Worm (Caenorhabditis elegans): ENCODE results near the gene C25F6.6.

The C25F6.6 gene

DNA sequence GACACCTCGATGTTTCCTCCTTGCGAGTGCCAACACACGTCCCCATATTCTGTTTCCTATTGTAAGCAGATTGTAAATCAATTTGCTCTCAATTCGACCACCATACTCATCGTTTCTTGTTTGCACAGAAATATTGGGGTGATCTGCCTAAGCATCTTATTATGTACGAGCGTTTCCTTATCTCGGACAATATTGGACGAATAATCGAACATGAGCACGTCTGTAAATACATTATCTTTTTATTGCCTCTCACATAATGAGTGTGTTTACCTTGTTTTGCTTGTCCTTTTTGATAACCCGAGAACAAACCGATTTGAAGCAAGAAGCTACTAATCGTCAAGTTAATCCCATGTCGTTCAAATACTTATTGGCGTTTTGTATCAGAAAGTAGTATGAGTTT, 4.5 kb upstream of the C25F6.6 start:
- TF ChIP-seq ztf-4 (tag; optimal IDR thresholded peaks at IDR 0.05) (no peak), ceh-82 (tag; optimal IDR thresholded peaks at IDR 0.05) (no peak), fkh-2 (tag; optimal IDR thresholded peaks at IDR 0.05) (no peak), fos-1 (tag; optimal IDR thresholded peaks at IDR 0.05) (no peak)

- TF ChIP-seq unc-62 (GFP tag; optimal IDR thresholded peaks at IDR 0.05) (peak; percentile 18), egl-27 (tag; optimal IDR thresholded peaks at IDR 0.05) (no peak), lin-39 (tag; optimal IDR thresholded peaks at IDR 0.05) (peak; percentile 32)
Observed at ce11 chrX:5451706-5452105, 1.1 kb upstream of the C25F6.6 start.

DNA sequence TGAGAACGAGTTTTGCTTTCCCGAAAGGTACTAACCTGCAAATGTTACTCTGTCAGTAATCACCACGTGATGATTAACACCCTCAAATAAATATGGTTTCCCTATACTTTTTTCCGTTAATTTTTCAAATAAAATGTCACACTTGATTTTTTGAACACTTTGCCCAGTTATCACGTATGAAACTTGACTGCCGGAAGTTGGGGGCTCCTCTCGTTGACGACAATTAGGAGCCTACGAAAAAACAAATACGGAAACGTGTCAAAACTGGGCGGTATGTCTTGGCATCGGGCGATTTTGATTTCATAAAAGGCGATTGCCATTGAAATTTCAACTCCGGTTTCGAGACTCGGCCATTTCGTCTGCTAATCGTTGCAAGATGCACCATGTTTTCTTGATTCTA, 2.7 kb downstream of the C25F6.6 start, which contains the start of gene C25F6.8:
Gene C25F6.8, plus strand, starts transcription at position 301 of the 400 bp plus-strand sequence.
- TF ChIP-seq elt-2 (tag; optimal IDR thresholded peaks at IDR 0.05) (no peak), nhr-28 (tag; optimal IDR thresholded peaks at IDR 0.05) (no peak), ceh-9 (tag; optimal IDR thresholded peaks at IDR 0.05) (no peak), nhr-43 (tag; optimal IDR thresholded peaks at IDR 0.05; ENCODE audit: poor library complexity, severe bottlenecking) (no peak), R02D3.7 (tag; optimal IDR thresholded peaks at IDR 0.05) (no peak), fkh-2 (tag; optimal IDR thresholded peaks at IDR 0.05) (no peak), ZK546.5 (tag; optimal IDR thresholded peaks at IDR 0.05) (no peak), nhr-237 (tag; optimal IDR thresholded peaks at IDR 0.05) (no peak), hmg-11 (tag; optimal IDR thresholded peaks at IDR 0.05) (no peak), sea-2 (GFP tag; optimal IDR thresholded peaks at IDR 0.05) (no peak), mml-1 (tag; optimal IDR thresholded peaks at IDR 0.05) (no peak), unc-62 (GFP tag; optimal IDR thresholded peaks at IDR 0.05) (no peak), ceh-82 (tag; optimal IDR thresholded peaks at IDR 0.05) (no peak)

- TF ChIP-seq hmg-11 (tag; optimal IDR thresholded peaks at IDR 0.05) = no peak
- TF ChIP-seq nhr-237 (tag; optimal IDR thresholded peaks at IDR 0.05) = no peak
- TF ChIP-seq ZK546.5 (tag; optimal IDR thresholded peaks at IDR 0.05) = no peak
- TF ChIP-seq nfya-1 (tag; optimal IDR thresholded peaks at IDR 0.05; ENCODE audit: insufficient read depth) = no peak
- no peak for TF ChIP-seq fkh-10 (GFP tag; optimal IDR thresholded peaks at IDR 0.05)
- TF ChIP-seq pqm-1 (tag; optimal IDR thresholded peaks at IDR 0.05) = no peak
- TF ChIP-seq elt-3 (tag; optimal IDR thresholded peaks at IDR 0.05) = no peak
- TF ChIP-seq nhr-23 (tag; optimal IDR thresholded peaks at IDR 0.05) = no peak
- TF ChIP-seq ceh-28 (tag; optimal IDR thresholded peaks at IDR 0.05) = no peak
- no peak for TF ChIP-seq egl-5 (tag; optimal IDR thresholded peaks at IDR 0.05)
- no peak for TF ChIP-seq ama-1 (optimal IDR thresholded peaks at IDR 0.05)
Observed at ce11 chrX:5447381-5447780, 3.2 kb downstream of the C25F6.6 start.

- TF ChIP-seq R02D3.7 (tag; optimal IDR thresholded peaks at IDR 0.05) (no peak), fkh-2 (tag; optimal IDR thresholded peaks at IDR 0.05) (no peak), fos-1 (tag; optimal IDR thresholded peaks at IDR 0.05) (no peak), daf-12 (tag; optimal IDR thresholded peaks at IDR 0.05) (no peak), lin-39 (tag; optimal IDR thresholded peaks at IDR 0.05) (no peak), lsy-12 (tag; optimal IDR thresholded peaks at IDR 0.05) (no peak), ceh-16 (tag; optimal IDR thresholded peaks at IDR 0.05) (no peak), nhr-25 (tag; optimal IDR thresholded peaks at IDR 0.05) (no peak), aly-2 (tag; optimal IDR thresholded peaks at IDR 0.05) (no peak), lin-15B (tag; optimal IDR thresholded peaks at IDR 0.05) (no peak), egl-5 (tag; optimal IDR thresholded peaks at IDR 0.05) (no peak), nhr-43 (tag; optimal IDR thresholded peaks at IDR 0.05; ENCODE audit: poor library complexity, severe bottlenecking) (no peak), jun-1 (tag; optimal IDR thresholded peaks at IDR 0.05) (no peak), ceh-28 (tag; optimal IDR thresholded peaks at IDR 0.05) (no peak), nfya-1 (tag; optimal IDR thresholded peaks at IDR 0.05; ENCODE audit: insufficient read depth) (no peak), pqm-1 (tag; optimal IDR thresholded peaks at IDR 0.05) (no peak), nhr-12 (tag; optimal IDR thresholded peaks at IDR 0.05) (no peak), elt-3 (tag; optimal IDR thresholded peaks at IDR 0.05) (no peak)
Observed at ce11 chrX:5444863-5445262, 5.8 kb downstream of the C25F6.6 start, which contains the start of gene itm-2. Gene itm-2, plus strand, starts transcription at chrX:5445163.

DNA sequence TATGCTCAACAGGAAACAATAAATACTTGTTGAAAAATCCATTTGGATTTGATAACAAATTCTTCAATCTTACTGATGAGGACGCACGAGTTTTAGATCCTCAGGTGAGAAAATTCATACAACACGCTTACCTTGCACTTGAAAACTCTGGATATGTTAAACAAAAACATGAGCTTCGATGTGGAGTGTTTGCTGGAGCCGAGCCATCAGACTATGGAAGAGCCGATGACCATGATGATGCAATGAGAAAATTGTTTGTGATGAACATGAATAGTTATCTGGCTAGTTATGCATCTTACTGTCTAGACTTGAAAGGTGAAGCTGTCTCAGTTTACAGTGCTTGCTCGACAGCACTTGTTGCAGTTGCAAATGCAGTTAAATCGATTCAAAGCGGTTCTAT, 16.7 kb downstream of the C25F6.6 start:
- TF ChIP-seq aly-2 (tag; optimal IDR thresholded peaks at IDR 0.05) (no peak), nhr-11 (tag; optimal IDR thresholded peaks at IDR 0.05) (no peak)
